Fruit fly (Drosophila melanogaster) whole organism, prepupa: ENCODE measurements around the gene smo.

Experiments
- CG10631 ChIP-seq: fragments of 200-800 bp; sonication (Bioruptor generic); optimal IDR thresholded peaks from 2 replicates; lab custom pipeline; 2016; ENCODE audit warnings: missing biosample characterization, missing genetic modification characterization
- CG11294 ChIP-seq: fragments of 200-800 bp; sonication (Bioruptor generic); IDR thresholded peaks from 2 replicates; pipeline ENCODE4 v1.3.6; 2022; ENCODE audit warnings: missing biosample characterization, missing genetic modification characterization
- CG11902 ChIP-seq: fragments of 200-800 bp; sonication (Bioruptor generic); optimal IDR thresholded peaks from 3 replicates; lab custom pipeline; 2016; ENCODE audit warnings: missing biosample characterization, missing genetic modification characterization
- CG1621 ChIP-seq: fragments of 200-800 bp; sonication (Bioruptor generic); optimal IDR thresholded peaks from 3 replicates; lab custom pipeline; 2018; ENCODE audit warnings: missing biosample characterization, mild to moderate bottlenecking, missing genetic modification characterization
- CG16779 ChIP-seq: fragments of 200-800 bp; sonication (Bioruptor generic); optimal IDR thresholded peaks from 3 replicates; lab custom pipeline; 2017; ENCODE audit warnings: missing biosample characterization, mild to moderate bottlenecking, missing genetic modification characterization
- CG31627 ChIP-seq: fragments of 200-800 bp; sonication (Bioruptor generic); optimal IDR thresholded peaks from 3 replicates; lab custom pipeline; 2016; ENCODE audit warnings: missing biosample characterization, missing genetic modification characterization
- CG34406 ChIP-seq: fragments of 200-800 bp; sonication (Bioruptor generic); optimal IDR thresholded peaks from 3 replicates; lab custom pipeline; 2016; ENCODE audit warnings: missing biosample characterization, missing genetic modification characterization
- CG4318 ChIP-seq: fragments of 200-800 bp; sonication (Bioruptor generic); optimal IDR thresholded peaks from 3 replicates; lab custom pipeline; 2017; ENCODE audit warnings: missing biosample characterization, mild to moderate bottlenecking, missing genetic modification characterization
- CG6276 ChIP-seq: fragments of 200-800 bp; sonication (Bioruptor generic); optimal IDR thresholded peaks from 2 replicates; lab custom pipeline; 2017; ENCODE audit warnings: missing biosample characterization, mild to moderate bottlenecking, missing genetic modification characterization
- CG6808 ChIP-seq: fragments of 200-800 bp; sonication (Bioruptor generic); optimal IDR thresholded peaks from 3 replicates; lab custom pipeline; 2017; ENCODE audit warnings: missing biosample characterization, missing genetic modification characterization, mild to moderate bottlenecking, moderate library complexity, missing genetic modification reagents
- CG6854 ChIP-seq: fragments of 200-800 bp; sonication (Bioruptor generic); optimal IDR thresholded peaks from 2 replicates; lab custom pipeline; 2017; ENCODE audit warnings: missing biosample characterization, mild to moderate bottlenecking, missing genetic modification characterization
- CG7368 ChIP-seq: fragments of 200-800 bp; sonication (Bioruptor generic); optimal IDR thresholded peaks from 3 replicates; lab custom pipeline; 2016; ENCODE audit warnings: missing biosample characterization, missing genetic modification characterization
- CG8319 ChIP-seq: fragments of 200-800 bp; sonication (Bioruptor generic); optimal IDR thresholded peaks from 3 replicates; lab custom pipeline; 2016; ENCODE audit warnings: missing biosample characterization, missing genetic modification characterization
- CG8632 ChIP-seq: fragments of 200-800 bp; sonication (Bioruptor generic); optimal IDR thresholded peaks from 3 replicates; lab custom pipeline; 2016; ENCODE audit warnings: missing biosample characterization, missing genetic modification characterization
- CG9139 ChIP-seq: fragments of 200-800 bp; sonication (Bioruptor generic); optimal IDR thresholded peaks from 3 replicates; lab custom pipeline; 2017; ENCODE audit warnings: missing biosample characterization, mild to moderate bottlenecking, missing genetic modification characterization
- Eip75B ChIP-seq: fragments of 200-800 bp; sonication (Bioruptor generic); optimal IDR thresholded peaks from 3 replicates; lab custom pipeline; 2016; ENCODE audit warnings: missing biosample characterization, missing genetic modification characterization
- Ets21C ChIP-seq: fragments of 200-800 bp; sonication (Bioruptor generic); optimal IDR thresholded peaks from 3 replicates; lab custom pipeline; 2016; ENCODE audit warnings: missing biosample characterization, missing genetic modification characterization
- Ets96B ChIP-seq: fragments of 200-800 bp; optimal IDR thresholded peaks from 2 replicates; lab custom pipeline; 2019; ENCODE audit warnings: missing biosample characterization, mild to moderate bottlenecking, missing genetic modification characterization, moderate library complexity
- Gug ChIP-seq: fragments of 200-800 bp; sonication (Bioruptor generic); IDR thresholded peaks from 2 replicates; pipeline ENCODE4 v1.3.6; 2022; ENCODE audit warnings: missing biosample characterization, missing genetic modification characterization
- Hr39 ChIP-seq: fragments of 200-800 bp; sonication (Bioruptor generic); optimal IDR thresholded peaks from 2 replicates; lab custom pipeline; 2016; ENCODE audit warnings: missing biosample characterization, missing genetic modification characterization
- Met ChIP-seq: fragments of 200-800 bp; sonication (Bioruptor generic); optimal IDR thresholded peaks from 3 replicates; lab custom pipeline; 2016; ENCODE audit warnings: missing biosample characterization, missing genetic modification characterization
- Smox ChIP-seq: fragments of 200-800 bp; sonication (Bioruptor generic); optimal IDR thresholded peaks from 3 replicates; lab custom pipeline; 2016; ENCODE audit warnings: missing biosample characterization, missing genetic modification characterization
- Sox102F ChIP-seq: fragments of 200-800 bp; sonication (Bioruptor generic); optimal IDR thresholded peaks from 2 replicates; lab custom pipeline; 2016; ENCODE audit warnings: missing biosample characterization, mild to moderate bottlenecking, missing genetic modification characterization
- Sox14 ChIP-seq: fragments of 200-800 bp; sonication (Bioruptor generic); optimal IDR thresholded peaks from 3 replicates; lab custom pipeline; 2016; ENCODE audit warnings: missing biosample characterization, missing genetic modification characterization
- achi ChIP-seq: fragments of 200-800 bp; sonication (Bioruptor generic); optimal IDR thresholded peaks from 3 replicates; lab custom pipeline; 2016; ENCODE audit warnings: missing biosample characterization, missing genetic modification characterization
- cyc ChIP-seq: fragments of 200-800 bp; sonication (Bioruptor generic); optimal IDR thresholded peaks from 3 replicates; lab custom pipeline; 2016; ENCODE audit warnings: missing biosample characterization, missing genetic modification characterization
- esn ChIP-seq: fragments of 200-800 bp; sonication (Bioruptor generic); optimal IDR thresholded peaks from 2 replicates; lab custom pipeline; 2016; ENCODE audit warnings: missing biosample characterization, mild to moderate bottlenecking, missing genetic modification characterization, moderate library complexity
- fd59A ChIP-seq: fragments of 200-800 bp; sonication (Bioruptor generic); optimal IDR thresholded peaks from 2 replicates; lab custom pipeline; 2017; ENCODE audit warnings: missing biosample characterization, mild to moderate bottlenecking, missing genetic modification characterization, missing genetic modification reagents
- fd85E ChIP-seq: fragments of 200-800 bp; sonication (Bioruptor generic); optimal IDR thresholded peaks from 3 replicates; lab custom pipeline; 2016; ENCODE audit warnings: missing biosample characterization, missing genetic modification characterization
- lz ChIP-seq: fragments of 200-800 bp; sonication (Bioruptor generic); optimal IDR thresholded peaks from 3 replicates; lab custom pipeline; 2016; ENCODE audit warnings: missing biosample characterization, missing genetic modification characterization
- net ChIP-seq: fragments of 200-800 bp; sonication (Bioruptor generic); optimal IDR thresholded peaks from 3 replicates; lab custom pipeline; 2016; ENCODE audit warnings: missing biosample characterization, missing genetic modification characterization
- salr ChIP-seq, 2 experiments: fragments of 200-800 bp; sonication (Bioruptor generic); optimal IDR thresholded peaks; 3 replicates each; lab custom pipeline; 2016 to 2018; ENCODE audit warnings: missing biosample characterization in 2 of 2, missing genetic modification characterization in 2 of 2, mild to moderate bottlenecking in 1 of 2
- spab ChIP-seq: fragments of 200-800 bp; sonication (Bioruptor generic); optimal IDR thresholded peaks from 2 replicates; lab custom pipeline; 2017; ENCODE audit warnings: missing biosample characterization, mild to moderate bottlenecking, missing genetic modification characterization, missing genetic modification reagents
- ss ChIP-seq, 2 experiments: fragments of 200-800 bp; sonication (Bioruptor generic); optimal IDR thresholded peaks; 2 replicates in 1 of 2; 3 replicates in 1 of 2; lab custom pipeline; 2017 to 2018; ENCODE audit warnings: mild to moderate bottlenecking in 2 of 2, missing biosample characterization in 2 of 2, missing genetic modification characterization in 2 of 2, moderate library complexity in 1 of 2
- svp ChIP-seq: fragments of 200-800 bp; sonication (Bioruptor generic); peaks from one replicate; lab custom pipeline; 2016; ENCODE audit warnings: missing biosample characterization, missing genetic modification characterization
- topi ChIP-seq: fragments of 200-800 bp; sonication (Bioruptor generic); optimal IDR thresholded peaks from 3 replicates; lab custom pipeline; 2016; ENCODE audit warnings: missing biosample characterization, missing genetic modification characterization
- vri ChIP-seq: fragments of 200-800 bp; sonication (Bioruptor generic); optimal IDR thresholded peaks from 3 replicates; lab custom pipeline; 2016; ENCODE audit warnings: missing biosample characterization, mild to moderate bottlenecking, missing genetic modification characterization

Gene smo

dm6 chr2L:250507-251215 lies 26.7 kb upstream of the smo start, which contains the start of gene kis (continued):
- TF ChIP-seq cyc (GFP tag; lab: Kevin White, UChicago), result no peak
- TF ChIP-seq CG6276 (GFP tag; lab: Kevin White, UChicago), result peak; percentile 57
- TF ChIP-seq salr (GFP tag; optimal IDR thresholded peaks at IDR 0.05; lab: Kevin White, UChicago), result no peak
- peak; percentile 25 for TF ChIP-seq achi (GFP tag; lab: Kevin White, UChicago)
- TF ChIP-seq CG10631 (GFP tag; lab: Kevin White, UChicago), result no peak
- TF ChIP-seq CG34406 (GFP tag; lab: Kevin White, UChicago), result no peak
- TF ChIP-seq fd59A (GFP tag; lab: Kevin White, UChicago), result no peak
- peak; percentile 30 for TF ChIP-seq Hr39
- peak; percentile 19 for TF ChIP-seq net (GFP tag; lab: Kevin White, UChicago)
- peak; percentile 43 for TF ChIP-seq CG6808 (GFP tag; lab: Kevin White, UChicago)
- peak; percentile 22 for TF ChIP-seq Ets96B (tag; lab: Kevin White, UChicago)
- TF ChIP-seq CG6854 (GFP tag; lab: Kevin White, UChicago), result peak; percentile 53
- TF ChIP-seq CG4318 (GFP tag; lab: Kevin White, UChicago), result no peak
- TF ChIP-seq CG9139 (GFP tag; lab: Kevin White, UChicago), result peak; percentile 39
- peak; percentile 23 for TF ChIP-seq CG1621 (tag; lab: Kevin White, UChicago)
- TF ChIP-seq lz (GFP tag; lab: Kevin White, UChicago), result peak; percentile 11
- TF ChIP-seq Smox (GFP tag; lab: Kevin White, UChicago), result peak; percentile 15
- no peak for TF ChIP-seq fd85E
- TF ChIP-seq Met, result no peak
- TF ChIP-seq topi (GFP tag; lab: Kevin White, UChicago), result peak; percentile 17
- TF ChIP-seq Sox14 (GFP tag; lab: Kevin White, UChicago), result peak; percentile 73
- TF ChIP-seq CG11902 (GFP tag; lab: Kevin White, UChicago), result no peak
- no peak for TF ChIP-seq Ets21C (GFP tag; lab: Kevin White, UChicago)
- peak; percentile 43 for TF ChIP-seq Eip75B (GFP tag; lab: Kevin White, UChicago)
- no peak for TF ChIP-seq CG11294 (GFP tag; lab: Robert Waterston, UW)
- no peak for TF ChIP-seq CG8319 (GFP tag; lab: Kevin White, UChicago)
- no peak for TF ChIP-seq Sox102F (GFP tag; lab: Kevin White, UChicago)
- TF ChIP-seq esn (GFP tag; lab: Kevin White, UChicago), result peak; percentile 47
- peak; percentile 40 for TF ChIP-seq svp (GFP tag; lab: Kevin White, UChicago)
- no peak for TF ChIP-seq CG16779
- TF ChIP-seq vri (GFP tag; lab: Kevin White, UChicago), result no peak
- TF ChIP-seq CG31627 (GFP tag; lab: Kevin White, UChicago), result peak; percentile 16
- no peak for TF ChIP-seq Gug (GFP tag; lab: Robert Waterston, UW)
- TF ChIP-seq CG7368 (GFP tag; lab: Kevin White, UChicago), result no peak

- no peak for TF ChIP-seq CG8319 (GFP tag; lab: Kevin White, UChicago)
- peak; percentile 57 for TF ChIP-seq Sox14 (GFP tag; lab: Kevin White, UChicago)
- TF ChIP-seq ss (GFP tag; optimal IDR thresholded peaks at IDR 0.05; lab: Kevin White, UChicago), result no peak
- TF ChIP-seq topi (GFP tag; lab: Kevin White, UChicago), result no peak
- TF ChIP-seq esn (GFP tag; lab: Kevin White, UChicago), result peak; percentile 8
- TF ChIP-seq CG11902 (GFP tag; lab: Kevin White, UChicago), result no peak
- no peak for TF ChIP-seq spab
- no peak for TF ChIP-seq svp (GFP tag; lab: Kevin White, UChicago)
- TF ChIP-seq Met, result no peak
- no peak for TF ChIP-seq CG7368 (GFP tag; lab: Kevin White, UChicago)
- TF ChIP-seq CG8632, result no peak
- no peak for TF ChIP-seq Gug (GFP tag; lab: Robert Waterston, UW)
Observed at dm6 chr2L:252174-252573, 25.2 kb upstream of the smo start, which contains the start of gene Rpp30. Gene Rpp30, minus strand, starts transcription at chr2L:252373.
